Worm (Caenorhabditis elegans) whole organism, midembryonic: ENCODE data around the gene R12B2.6.

Source experiments
- T22C8.4 ChIP-seq: fragments of 200-800 bp; sonication (Bioruptor generic); IDR thresholded peaks from 2 replicates; pipeline ENCODE4 v1.3.6; 2022; ENCODE audit warnings: missing genetic modification characterization, missing compliant biosample characterization
- cog-1 ChIP-seq: sonication (generic microtip); optimal IDR thresholded peaks from 2 replicates; lab custom pipeline; 2016; ENCODE audit warnings: missing genetic modification characterization, missing compliant biosample characterization
- flt-1 ChIP-seq: fragments of 200-800 bp; sonication (Bioruptor generic); IDR thresholded peaks from 2 replicates; pipeline ENCODE4 v1.3.6; 2022; ENCODE audit warnings: missing genetic modification characterization, missing compliant biosample characterization
- klf-2 ChIP-seq: fragments of 200-800 bp; sonication (Bioruptor generic); conservative IDR thresholded peaks from 2 replicates; pipeline ENCODE4 v1.3.6; 2022; ENCODE audit warnings: missing genetic modification reagents, missing genetic modification characterization, missing compliant biosample characterization
- med-1 ChIP-seq: sonication (generic microtip); optimal IDR thresholded peaks from 2 replicates; lab custom pipeline; 2017; ENCODE audit warnings: missing genetic modification characterization, mild to moderate bottlenecking, missing compliant biosample characterization, antibody characterized with exemption, missing genetic modification reagents; ENCODE audit not compliant: insufficient read depth
- ref-1 ChIP-seq: fragments of 200-800 bp; sonication (Bioruptor generic); conservative IDR thresholded peaks from 2 replicates; pipeline ENCODE4 v1.3.6; 2022; ENCODE audit warnings: missing genetic modification reagents, missing genetic modification characterization, missing compliant biosample characterization
- tab-1 ChIP-seq: fragments of 200-800 bp; sonication (Bioruptor generic); IDR thresholded peaks from 2 replicates; pipeline ENCODE4 v1.3.6; 2022; ENCODE audit warnings: missing genetic modification characterization, missing compliant biosample characterization
- ztf-23 ChIP-seq: fragments of 200-800 bp; sonication (Bioruptor generic); IDR thresholded peaks from 2 replicates; pipeline ENCODE4 v1.3.6; 2022; ENCODE audit warnings: missing genetic modification reagents, missing genetic modification characterization, missing compliant biosample characterization
- ztf-29 ChIP-seq: fragments of 200-800 bp; sonication (Bioruptor generic); IDR thresholded peaks from 2 replicates; pipeline ENCODE4 v1.3.6; 2022; ENCODE audit warnings: missing genetic modification reagents, missing genetic modification characterization, missing compliant biosample characterization

- TF ChIP-seq med-1 (GFP tag; lab: Kevin White, UChicago) = no peak
- TF ChIP-seq ztf-23 (GFP tag; lab: Robert Waterston, UW) = no peak
- no peak for TF ChIP-seq T22C8.4 (GFP tag; lab: Robert Waterston, UW)
- TF ChIP-seq ztf-29 = no peak
- no peak for TF ChIP-seq flt-1 (GFP tag; lab: Robert Waterston, UW)
- no peak for TF ChIP-seq cog-1 (tag; lab: Kevin White, UChicago)
- no peak for TF ChIP-seq ref-1
- no peak for TF ChIP-seq tab-1 (GFP tag; lab: Robert Waterston, UW)
- TF ChIP-seq klf-2 (GFP tag; lab: Robert Waterston, UW) = no peak
These were observed 5.9 kb downstream of the R12B2.6 start for ce11 chrIII:5828065-5828464.
